Fruit fly (Drosophila melanogaster) whole organism, embryonic: ENCODE results near the gene CG5013.

Experiments
- Aef1 ChIP-seq: fragments of 200-800 bp; sonication (Bioruptor generic); IDR thresholded peaks from 3 replicates; pipeline ENCODE4 v1.3.6; 2022; ENCODE audit warnings: missing biosample characterization, missing genetic modification characterization
- Bdp1 ChIP-seq: fragments of 200-800 bp; sonication (Bioruptor generic); optimal IDR thresholded peaks from 3 replicates; lab custom pipeline; 2016; ENCODE audit warnings: missing biosample characterization, missing genetic modification characterization
- CG10274 ChIP-seq: fragments of 200-800 bp; sonication (Bioruptor generic); optimal IDR thresholded peaks from 3 replicates; lab custom pipeline; 2017; ENCODE audit warnings: missing biosample characterization, mild to moderate bottlenecking, missing genetic modification characterization
- CG10431 ChIP-seq: fragments of 200-800 bp; sonication (Bioruptor generic); optimal IDR thresholded peaks from 3 replicates; lab custom pipeline; 2018; ENCODE audit warnings: missing biosample characterization, mild to moderate bottlenecking, missing genetic modification characterization
- CG10979 ChIP-seq: fragments of 200-800 bp; sonication (Bioruptor generic); optimal IDR thresholded peaks from 2 replicates; lab custom pipeline; 2018; ENCODE audit warnings: missing biosample characterization, mild to moderate bottlenecking, missing genetic modification characterization, moderate library complexity
- CG12236 ChIP-seq: fragments of 200-800 bp; sonication (Bioruptor generic); optimal IDR thresholded peaks from 2 replicates; lab custom pipeline; 2016; ENCODE audit warnings: missing biosample characterization, missing genetic modification characterization
- CG1233 ChIP-seq: fragments of 200-800 bp; sonication (Bioruptor generic); optimal IDR thresholded peaks from 4 replicates; lab custom pipeline; 2018; ENCODE audit warnings: missing biosample characterization, mild to moderate bottlenecking, missing genetic modification characterization
- CG12391 ChIP-seq: fragments of 200-800 bp; sonication (Bioruptor generic); optimal IDR thresholded peaks from 3 replicates; lab custom pipeline; 2018; ENCODE audit warnings: missing biosample characterization, mild to moderate bottlenecking, missing genetic modification characterization, moderate library complexity
- CG12744 ChIP-seq: fragments of 200-800 bp; sonication (Bioruptor generic); optimal IDR thresholded peaks from 2 replicates; lab custom pipeline; 2016; ENCODE audit warnings: missing biosample characterization, missing genetic modification characterization
- CG14667 ChIP-seq: fragments of 200-800 bp; sonication (Bioruptor generic); IDR thresholded peaks from 2 replicates; pipeline ENCODE4 v1.3.6; 2022; ENCODE audit warnings: missing biosample characterization, missing genetic modification characterization
- CG1602 ChIP-seq: fragments of 200-800 bp; sonication (Bioruptor generic); optimal IDR thresholded peaks from 3 replicates; lab custom pipeline; 2016; ENCODE audit warnings: missing biosample characterization, missing genetic modification characterization
- CG17912 ChIP-seq: fragments of 200-800 bp; sonication (Bioruptor generic); optimal IDR thresholded peaks from 2 replicates; lab custom pipeline; 2018; ENCODE audit warnings: missing biosample characterization, mild to moderate bottlenecking, missing genetic modification characterization
- CG1792 ChIP-seq: fragments of 200-800 bp; sonication (Bioruptor generic); optimal IDR thresholded peaks from 2 replicates; lab custom pipeline; 2016; ENCODE audit warnings: missing biosample characterization, missing genetic modification characterization
- CG18011 ChIP-seq: fragments of 200-800 bp; sonication (Bioruptor generic); optimal IDR thresholded peaks from 2 replicates; lab custom pipeline; 2017; ENCODE audit warnings: missing biosample characterization, missing genetic modification characterization, mild to moderate bottlenecking, moderate library complexity, missing genotype
- CG2678 ChIP-seq: fragments of 200-800 bp; sonication (Bioruptor generic); optimal IDR thresholded peaks from 3 replicates; lab custom pipeline; 2019; ENCODE audit warnings: missing biosample characterization, mild to moderate bottlenecking, missing genetic modification characterization, moderate library complexity
- CG3163 ChIP-seq: fragments of 200-800 bp; sonication (Bioruptor generic); optimal IDR thresholded peaks from 3 replicates; lab custom pipeline; 2016; ENCODE audit warnings: missing biosample characterization, missing genetic modification characterization
- CG32532 ChIP-seq: fragments of 200-800 bp; sonication (Bioruptor generic); IDR thresholded peaks from 2 replicates; pipeline ENCODE4 v1.3.6; 2022; ENCODE audit warnings: missing biosample characterization, missing genetic modification characterization
- CG8944 ChIP-seq: fragments of 200-800 bp; sonication (Bioruptor generic); optimal IDR thresholded peaks from 3 replicates; lab custom pipeline; 2016; ENCODE audit warnings: missing biosample characterization, missing genetic modification characterization
- Deaf1 ChIP-seq: fragments of 200-800 bp; optimal IDR thresholded peaks from 3 replicates; lab custom pipeline; 2019; ENCODE audit warnings: missing biosample characterization, mild to moderate bottlenecking, missing genetic modification characterization, moderate library complexity
- Fer2 ChIP-seq: fragments of 200-800 bp; sonication (Bioruptor generic); optimal IDR thresholded peaks from 2 replicates; lab custom pipeline; 2018; ENCODE audit warnings: missing biosample characterization, mild to moderate bottlenecking, missing genetic modification characterization, moderate library complexity
- H15 ChIP-seq: fragments of 200-800 bp; sonication (Bioruptor generic); IDR thresholded peaks from 3 replicates; pipeline ENCODE4 v1.3.6; 2022; ENCODE audit warnings: missing biosample characterization, missing genetic modification characterization
- HLHmδ ChIP-seq: fragments of 200-800 bp; sonication (Bioruptor generic); optimal IDR thresholded peaks from 2 replicates; lab custom pipeline; 2018; ENCODE audit warnings: missing biosample characterization, mild to moderate bottlenecking, missing genetic modification characterization, moderate library complexity
- HmgZ ChIP-seq: fragments of 200-800 bp; sonication (Bioruptor generic); optimal IDR thresholded peaks from 2 replicates; lab custom pipeline; 2018; ENCODE audit warnings: missing biosample characterization, mild to moderate bottlenecking, missing genetic modification characterization
- Hmr ChIP-seq: fragments of 200-800 bp; sonication (Bioruptor generic); optimal IDR thresholded peaks from 3 replicates; lab custom pipeline; 2017; ENCODE audit warnings: mild to moderate bottlenecking, missing biosample characterization, missing genetic modification reagents, missing genetic modification characterization
- Hr3 ChIP-seq: fragments of 200-800 bp; sonication (Bioruptor generic); optimal IDR thresholded peaks from 3 replicates; lab custom pipeline; 2016; ENCODE audit warnings: missing biosample characterization, missing genetic modification characterization
- Jarid2 ChIP-seq: fragments of 200-800 bp; sonication (Bioruptor generic); optimal IDR thresholded peaks from 3 replicates; lab custom pipeline; 2017; ENCODE audit warnings: mild to moderate bottlenecking, missing biosample characterization, missing genetic modification reagents, missing genetic modification characterization
- Myb ChIP-seq: fragments of 200-800 bp; sonication (Bioruptor generic); optimal IDR thresholded peaks from 2 replicates; lab custom pipeline; 2016; ENCODE audit warnings: missing biosample characterization, missing genetic modification characterization
- Nf-YB ChIP-seq: fragments of 200-800 bp; sonication (Bioruptor generic); optimal IDR thresholded peaks from 3 replicates; lab custom pipeline; 2019; ENCODE audit warnings: missing biosample characterization, mild to moderate bottlenecking, missing genetic modification characterization, moderate library complexity
- Poxn ChIP-seq: fragments of 200-800 bp; sonication (Bioruptor generic); IDR thresholded peaks from 2 replicates; pipeline ENCODE4 v1.3.6; 2022; ENCODE audit warnings: missing biosample characterization, missing genetic modification characterization
- Six4 ChIP-seq: fragments of 200-800 bp; sonication (Bioruptor generic); optimal IDR thresholded peaks from 2 replicates; lab custom pipeline; 2016; ENCODE audit warnings: missing biosample characterization, missing genetic modification characterization
- amos ChIP-seq: fragments of 200-800 bp; sonication (Bioruptor generic); IDR thresholded peaks from 2 replicates; pipeline ENCODE4 v1.3.6; 2022; ENCODE audit warnings: missing biosample characterization, missing genetic modification characterization; ENCODE audit not compliant: partially characterized antibody
- cato ChIP-seq: fragments of 200-800 bp; sonication (Bioruptor generic); optimal IDR thresholded peaks from 2 replicates; lab custom pipeline; 2016; ENCODE audit warnings: missing biosample characterization, missing genetic modification characterization, borderline replicate concordance
- corto ChIP-seq: fragments of 200-800 bp; sonication (Bioruptor generic); optimal IDR thresholded peaks from 2 replicates; lab custom pipeline; 2016; ENCODE audit warnings: missing biosample characterization, mild to moderate bottlenecking, missing genetic modification characterization, moderate library complexity
- eve ChIP-seq, 2 experiments: fragments of >200 bp; optimal IDR thresholded peaks; 2 replicates each; lab custom pipeline; 2017; ENCODE audit warnings: missing biosample characterization in 2 of 2, missing genetic modification characterization in 2 of 2
- fd3F ChIP-seq: fragments of 200-800 bp; sonication (Bioruptor generic); optimal IDR thresholded peaks from 2 replicates; lab custom pipeline; 2018; ENCODE audit warnings: missing biosample characterization, mild to moderate bottlenecking, missing genetic modification characterization, moderate library complexity
- hth ChIP-seq: fragments of >200 bp; optimal IDR thresholded peaks from 2 replicates; lab custom pipeline; 2017; ENCODE audit warnings: inconsistent platforms
- knrl ChIP-seq: fragments of 200-800 bp; sonication (Bioruptor generic); IDR thresholded peaks from 3 replicates; pipeline ENCODE4 v1.3.6; 2022; ENCODE audit warnings: missing biosample characterization, missing genetic modification characterization; ENCODE audit not compliant: partially characterized antibody
- lbe ChIP-seq: fragments of 200-800 bp; sonication (Bioruptor generic); optimal IDR thresholded peaks from 2 replicates; lab custom pipeline; 2016; ENCODE audit warnings: missing biosample characterization, mild to moderate bottlenecking, missing genetic modification characterization
- peb ChIP-seq: fragments of 200-800 bp; sonication (Bioruptor generic); IDR thresholded peaks from 2 replicates; pipeline ENCODE4 v1.3.6; 2022; ENCODE audit warnings: missing biosample characterization, missing genetic modification characterization
- phol ChIP-seq: fragments of 200-800 bp; sonication (Bioruptor generic); optimal IDR thresholded peaks from 3 replicates; lab custom pipeline; 2018; ENCODE audit warnings: missing biosample characterization, mild to moderate bottlenecking, missing genetic modification characterization, moderate library complexity
- sc ChIP-seq, 3 experiments: fragments of >200 bp in 2 of 3; fragments of 200-800 bp in 1 of 3; sonication (Bioruptor generic) in 1 of 3; optimal IDR thresholded peaks; 2 replicates in 2 of 3; 3 replicates in 1 of 3; lab custom pipeline; 2017; ENCODE audit warnings: mild to moderate bottlenecking in 1 of 3, missing biosample characterization in 1 of 3, missing genetic modification characterization in 1 of 3, missing genetic modification reagents in 1 of 3
- sim ChIP-seq: fragments of 200-800 bp; sonication (Bioruptor generic); IDR thresholded peaks from 2 replicates; pipeline ENCODE4 v1.3.6; 2022; ENCODE audit warnings: missing biosample characterization, missing genetic modification characterization
- tll ChIP-seq, 2 experiments: fragments of 200-800 bp in 1 of 2; fragments of >200 bp in 1 of 2; sonication (Bioruptor generic) in 1 of 2; optimal IDR thresholded peaks; 2 replicates each; lab custom pipeline; 2017 to 2019; ENCODE audit warnings: missing biosample characterization in 2 of 2, missing genetic modification characterization in 2 of 2, mild to moderate bottlenecking in 1 of 2, moderate library complexity in 1 of 2
- toy ChIP-seq: fragments of 200-800 bp; sonication (Bioruptor generic); IDR thresholded peaks from 2 replicates; pipeline ENCODE4 v1.3.6; 2022; ENCODE audit warnings: missing biosample characterization, missing genetic modification characterization
- unpg ChIP-seq: fragments of 200-800 bp; sonication (Bioruptor generic); optimal IDR thresholded peaks from 3 replicates; lab custom pipeline; 2018; ENCODE audit warnings: missing biosample characterization, mild to moderate bottlenecking, missing genetic modification characterization, moderate library complexity
- wor ChIP-seq: fragments of 200-800 bp; sonication (Bioruptor generic); IDR thresholded peaks from 2 replicates; pipeline ENCODE4 v1.3.6; 2022; ENCODE audit warnings: missing biosample characterization, missing genetic modification characterization
- yki ChIP-seq: fragments of >200 bp; optimal IDR thresholded peaks from 3 replicates; lab custom pipeline; 2018
- z ChIP-seq: fragments of 200-800 bp; sonication (Bioruptor generic); IDR thresholded peaks from 3 replicates; pipeline ENCODE4 v1.3.6; 2022; ENCODE audit warnings: missing biosample characterization, missing genetic modification characterization
- zen ChIP-seq: fragments of 200-800 bp; sonication (Bioruptor generic); optimal IDR thresholded peaks from 3 replicates; lab custom pipeline; 2018; ENCODE audit warnings: missing biosample characterization, mild to moderate bottlenecking, missing genetic modification characterization, moderate library complexity

The CG5013 gene

DNA sequence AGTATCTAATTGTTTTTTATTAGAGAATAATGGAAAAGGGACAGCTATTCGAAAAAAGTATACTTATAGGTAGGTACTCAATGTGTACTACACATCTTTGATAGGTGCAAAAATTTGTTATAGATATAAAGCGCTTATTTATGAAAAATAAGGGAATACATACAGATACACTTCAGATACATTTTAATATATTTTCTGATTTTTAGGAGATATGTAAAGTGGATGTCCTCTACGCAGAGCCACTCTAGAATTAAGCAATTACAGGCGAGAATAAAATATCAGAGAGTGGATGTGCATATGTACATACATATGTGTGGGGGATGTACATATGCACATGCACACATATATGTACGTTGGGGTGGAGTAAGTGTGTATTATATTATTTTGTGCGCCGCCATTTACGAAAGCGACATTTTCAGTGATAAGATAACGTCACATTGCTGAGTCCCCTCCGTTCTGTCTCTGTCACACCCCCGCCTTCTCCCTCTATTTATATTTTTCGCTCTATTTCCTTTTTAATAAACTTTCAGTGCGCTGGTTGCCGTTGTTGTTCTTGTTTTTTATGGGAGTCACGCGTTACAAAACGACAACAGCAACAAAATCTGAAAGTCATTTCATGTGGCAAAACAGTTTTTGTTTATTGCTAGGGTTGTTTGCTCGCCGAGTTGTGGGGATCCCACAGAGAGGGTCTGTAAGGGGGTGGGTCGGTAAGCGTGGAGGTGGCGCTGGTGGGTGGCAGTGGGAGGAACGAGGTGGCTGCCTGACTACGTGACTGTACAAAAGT, 44.6 kb upstream of the CG5013 start (continued):
- TF ChIP-seq z (no peak), amos (GFP tag; lab: Robert Waterston, UW) (no peak), CG1602 (GFP tag; lab: Kevin White, UChicago) (no peak), H15 (no peak), CG2678 (tag; lab: Kevin White, UChicago) (peak; percentile 62), CG14667 (GFP tag; lab: Robert Waterston, UW) (no peak), CG10979 (tag; lab: Kevin White, UChicago) (no peak), phol (tag; lab: Kevin White, UChicago) (peak; percentile 6), eve (GFP tag; optimal IDR thresholded peaks at IDR 0.05; lab: Kevin White, UChicago) (no peak), CG1233 (no peak), sim (GFP tag; lab: Robert Waterston, UW) (no peak), CG12236 (no peak), yki (lab: Kevin White, UChicago) (no peak), Bdp1 (GFP tag; lab: Kevin White, UChicago) (no peak), Six4 (GFP tag; lab: Kevin White, UChicago) (no peak), HmgZ (tag; lab: Kevin White, UChicago) (peak; percentile 72), CG18011 (GFP tag; lab: Kevin White, UChicago) (no peak), toy (GFP tag; lab: Robert Waterston, UW) (no peak), CG12744 (GFP tag; lab: Kevin White, UChicago) (no peak), fd3F (GFP tag; lab: Kevin White, UChicago) (no peak), CG10274 (GFP tag; lab: Kevin White, UChicago) (no peak), Hmr (GFP tag; lab: Kevin White, UChicago) (peak; percentile 39), knrl (GFP tag; lab: Robert Waterston, UW) (no peak), Aef1 (GFP tag; lab: Robert Waterston, UW) (peak; percentile 43; the same call in 2 of the 3 replicates), sc (optimal IDR thresholded peaks at IDR 0.05; lab: Kevin White, UChicago) (no peak), sc (GFP tag; optimal IDR thresholded peaks at IDR 0.05; lab: Kevin White, UChicago) (no peak), CG8944 (GFP tag; lab: Kevin White, UChicago) (no peak), CG32532 (peak; percentile 50; the same call in 1 of the 2 replicates), Myb (GFP tag; lab: Kevin White, UChicago) (no peak), Jarid2 (GFP tag; lab: Kevin White, UChicago) (no peak), CG12391 (tag; lab: Kevin White, UChicago) (no peak), peb (no peak), unpg (GFP tag; lab: Kevin White, UChicago) (no peak), cato (GFP tag; lab: Kevin White, UChicago) (no peak), CG10431 (GFP tag; lab: Kevin White, UChicago) (no peak), zen (tag; lab: Kevin White, UChicago) (no peak), CG17912 (GFP tag; lab: Kevin White, UChicago) (peak; percentile 57), Nf-YB (GFP tag; lab: Kevin White, UChicago) (peak; percentile 48), CG3163 (GFP tag; lab: Kevin White, UChicago) (no peak), HLHmδ (GFP tag; lab: Kevin White, UChicago) (no peak), tll (GFP tag; optimal IDR thresholded peaks at IDR 0.05; lab: Kevin White, UChicago) (no peak), corto (no peak), Hr3 (GFP tag; lab: Kevin White, UChicago) (no peak), CG1792 (GFP tag; lab: Kevin White, UChicago) (no peak), hth (no peak), Poxn (GFP tag; lab: Robert Waterston, UW) (no peak), Deaf1 (peak; percentile 66), Fer2 (no peak), lbe (no peak), wor (GFP tag; lab: Robert Waterston, UW) (no peak)
